Worm (Caenorhabditis elegans): ENCODE measurements around the gene pkc-1.

The pkc-1 gene

DNA sequence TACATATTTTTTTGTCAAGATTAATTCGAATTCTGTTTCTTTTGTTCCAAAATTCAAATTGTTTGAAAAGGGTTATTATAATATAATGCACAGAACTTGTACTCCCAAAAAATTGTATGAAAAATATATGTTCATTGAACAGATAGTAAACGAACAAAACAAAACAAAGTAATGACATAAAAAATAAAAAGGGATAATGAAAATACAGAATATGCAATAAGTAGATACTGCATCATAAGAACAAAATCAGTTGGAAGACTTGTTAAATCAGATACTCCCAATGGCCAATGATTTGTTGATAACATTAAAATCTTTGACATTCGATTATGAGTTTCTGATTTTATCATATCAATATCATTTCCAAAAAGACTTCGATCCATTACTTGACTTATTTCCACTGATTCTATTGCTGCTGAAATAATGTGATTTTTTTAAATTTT, 27.4 kb downstream of the pkc-1 start:
- TF ChIP-seq T22C8.4 (GFP tag; IDR thresholded peaks at IDR 0.05), result no peak
- no peak for TF ChIP-seq flt-1 (GFP tag; IDR thresholded peaks at IDR 0.05)
- no peak for TF ChIP-seq ztf-29 (GFP tag; IDR thresholded peaks at IDR 0.05)
- no peak for TF ChIP-seq med-1 (GFP tag; optimal IDR thresholded peaks at IDR 0.05; ENCODE audit: insufficient read depth)
- no peak for TF ChIP-seq tab-1 (GFP tag; IDR thresholded peaks at IDR 0.05)

DNA sequence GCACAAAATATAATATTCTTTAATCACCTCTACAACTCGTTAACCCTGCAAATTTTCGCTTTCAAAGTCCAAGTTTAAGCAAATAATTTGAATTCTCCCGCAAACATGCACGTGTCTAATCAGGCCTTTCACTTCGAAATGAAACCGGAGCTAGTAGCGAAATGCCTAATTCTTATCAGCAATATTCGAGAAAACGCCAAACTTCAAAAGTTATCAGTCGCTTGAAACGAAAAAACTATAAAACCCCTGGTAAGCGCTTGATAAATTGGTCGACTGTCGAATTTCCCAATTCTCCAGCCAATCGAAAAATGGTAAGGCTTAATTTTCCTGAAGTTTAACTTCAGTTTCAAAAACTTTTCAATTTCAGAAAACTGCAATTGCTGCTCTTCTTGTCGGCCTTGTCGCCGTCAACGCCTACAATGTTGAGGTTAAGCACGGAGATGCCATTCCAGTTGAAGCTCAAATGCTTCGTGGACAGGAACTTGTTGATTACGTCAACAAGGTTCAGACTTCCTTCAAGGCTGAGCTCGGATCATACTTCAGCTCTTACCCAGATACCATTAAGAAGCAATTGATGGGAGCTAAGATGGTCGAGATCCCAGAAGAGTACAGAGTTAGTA, 29.0 kb downstream of the pkc-1 start, which contains the start of gene cpr-9:
Gene cpr-9, plus strand, starts transcription at position 188 of the 620 bp plus-strand sequence.
- no peak for TF ChIP-seq ztf-29 (GFP tag; IDR thresholded peaks at IDR 0.05)
- TF ChIP-seq med-1 (GFP tag; optimal IDR thresholded peaks at IDR 0.05; ENCODE audit: insufficient read depth), result no peak
- no peak for TF ChIP-seq ztf-23 (GFP tag; IDR thresholded peaks at IDR 0.05)
- TF ChIP-seq flt-1 (GFP tag; IDR thresholded peaks at IDR 0.05), result no peak
- TF ChIP-seq cog-1 (tag; optimal IDR thresholded peaks at IDR 0.05), result no peak
- no peak for TF ChIP-seq T22C8.4 (GFP tag; IDR thresholded peaks at IDR 0.05)
- no peak for TF ChIP-seq ref-1 (GFP tag; conservative IDR thresholded peaks at IDR 0.05)
- no peak for TF ChIP-seq klf-2 (GFP tag; conservative IDR thresholded peaks at IDR 0.05)
- no peak for TF ChIP-seq tab-1 (GFP tag; IDR thresholded peaks at IDR 0.05)

DNA sequence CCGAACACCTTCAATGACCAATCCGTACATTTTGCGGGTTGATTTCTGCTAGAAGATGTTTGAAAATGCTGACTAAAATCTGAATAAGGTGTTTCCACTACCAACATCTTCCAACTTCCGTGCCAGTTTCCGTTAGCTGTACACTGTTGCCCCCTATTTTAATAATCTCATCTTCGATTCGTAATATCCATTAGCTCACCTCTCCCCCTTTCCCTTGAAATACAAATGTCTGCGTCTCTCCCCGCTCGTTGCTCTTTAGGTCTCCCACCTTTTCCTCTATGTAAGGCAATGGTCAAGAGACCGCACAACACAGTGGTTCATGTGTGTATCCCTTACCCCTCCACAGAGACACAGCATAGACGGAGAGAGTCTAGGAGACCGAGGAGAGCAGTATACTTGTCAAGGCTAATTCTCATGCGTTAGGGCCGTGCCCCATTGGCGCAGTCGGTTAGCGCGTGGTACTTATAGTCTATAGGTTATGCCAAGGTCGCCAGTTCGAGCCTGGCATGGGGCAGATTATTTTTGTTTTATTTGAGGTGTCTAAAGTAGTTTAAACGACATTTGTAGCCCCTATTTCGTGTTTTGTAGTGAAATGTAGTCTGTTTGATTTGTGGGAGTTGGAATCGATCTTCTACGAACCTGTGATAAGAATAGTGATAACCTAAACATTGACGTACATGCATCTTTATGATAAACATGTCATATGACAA, 30.1 kb downstream of the pkc-1 start, which contains the start of gene gcy-33:
Gene gcy-33, minus strand, starts transcription at position 51 of the 710 bp plus-strand sequence.
- TF ChIP-seq klf-2 (GFP tag; conservative IDR thresholded peaks at IDR 0.05), result peak; percentile 97
- peak; percentile 99 for TF ChIP-seq tab-1 (GFP tag; IDR thresholded peaks at IDR 0.05)
- TF ChIP-seq cog-1 (tag; optimal IDR thresholded peaks at IDR 0.05), result peak; percentile 85
- TF ChIP-seq ref-1 (GFP tag; conservative IDR thresholded peaks at IDR 0.05), result peak; percentile 97
- TF ChIP-seq T22C8.4 (GFP tag; IDR thresholded peaks at IDR 0.05), result peak; percentile 96
- TF ChIP-seq med-1 (GFP tag; optimal IDR thresholded peaks at IDR 0.05; ENCODE audit: insufficient read depth), result peak; percentile 88
- peak; percentile 97 for TF ChIP-seq ztf-23 (GFP tag; IDR thresholded peaks at IDR 0.05)
- TF ChIP-seq ztf-29 (GFP tag; IDR thresholded peaks at IDR 0.05), result peak; percentile 97
- TF ChIP-seq flt-1 (GFP tag; IDR thresholded peaks at IDR 0.05), result peak; percentile 98

DNA sequence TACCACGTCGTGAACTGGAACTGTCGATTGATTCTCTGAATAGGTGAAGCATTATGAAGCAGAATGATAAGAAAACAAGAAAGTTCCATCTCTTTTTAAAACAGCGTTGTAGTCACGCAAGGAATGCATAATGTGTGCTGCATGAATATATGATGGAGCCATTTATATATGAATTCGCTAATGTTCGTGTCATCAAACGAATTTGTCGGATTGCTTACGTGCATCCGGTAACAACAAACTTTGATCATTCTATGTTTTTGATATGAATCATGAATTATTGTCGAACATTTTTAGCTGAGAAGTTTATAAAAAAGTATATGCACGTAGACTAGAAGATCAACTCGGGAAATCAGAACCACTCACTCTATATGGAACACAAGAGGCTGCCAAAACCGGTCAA, 34.6 kb downstream of the pkc-1 start:
- TF ChIP-seq ztf-29 (GFP tag; IDR thresholded peaks at IDR 0.05) (no peak), ref-1 (GFP tag; conservative IDR thresholded peaks at IDR 0.05) (no peak), T22C8.4 (GFP tag; IDR thresholded peaks at IDR 0.05) (no peak), tab-1 (GFP tag; IDR thresholded peaks at IDR 0.05) (no peak), flt-1 (GFP tag; IDR thresholded peaks at IDR 0.05) (no peak), ztf-23 (GFP tag; IDR thresholded peaks at IDR 0.05) (no peak), klf-2 (GFP tag; conservative IDR thresholded peaks at IDR 0.05) (no peak), med-1 (GFP tag; optimal IDR thresholded peaks at IDR 0.05; ENCODE audit: insufficient read depth) (no peak), cog-1 (tag; optimal IDR thresholded peaks at IDR 0.05) (no peak)

DNA sequence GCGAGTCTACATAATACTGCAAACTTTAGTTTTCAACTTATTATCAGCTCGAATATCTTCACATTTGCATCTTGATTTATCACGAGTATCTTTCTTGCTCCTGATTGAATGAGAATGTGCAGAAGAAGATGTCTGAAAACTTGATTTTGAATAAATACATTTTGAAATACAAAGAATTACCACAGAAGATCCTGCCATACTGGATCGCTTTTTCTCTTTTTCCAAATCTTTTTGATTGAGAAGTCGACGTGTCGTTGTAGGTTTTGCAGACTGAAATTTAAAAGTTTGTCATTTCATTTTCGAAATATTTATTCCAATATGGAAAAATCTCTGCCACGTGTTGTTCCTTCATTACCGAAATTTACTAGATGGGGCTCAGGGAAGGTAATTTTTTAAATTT, 36.1 kb downstream of the pkc-1 start, which contains the start of gene C52E4.12:
Gene C52E4.12, plus strand, starts transcription at position 301 of the 400 bp plus-strand sequence.
- TF ChIP-seq med-1 (GFP tag; optimal IDR thresholded peaks at IDR 0.05; ENCODE audit: insufficient read depth) (no peak), flt-1 (GFP tag; IDR thresholded peaks at IDR 0.05) (no peak), T22C8.4 (GFP tag; IDR thresholded peaks at IDR 0.05) (no peak), ztf-23 (GFP tag; IDR thresholded peaks at IDR 0.05) (no peak), klf-2 (GFP tag; conservative IDR thresholded peaks at IDR 0.05) (no peak), ref-1 (GFP tag; conservative IDR thresholded peaks at IDR 0.05) (no peak), ztf-29 (GFP tag; IDR thresholded peaks at IDR 0.05) (no peak), tab-1 (GFP tag; IDR thresholded peaks at IDR 0.05) (no peak), cog-1 (tag; optimal IDR thresholded peaks at IDR 0.05) (no peak)

DNA sequence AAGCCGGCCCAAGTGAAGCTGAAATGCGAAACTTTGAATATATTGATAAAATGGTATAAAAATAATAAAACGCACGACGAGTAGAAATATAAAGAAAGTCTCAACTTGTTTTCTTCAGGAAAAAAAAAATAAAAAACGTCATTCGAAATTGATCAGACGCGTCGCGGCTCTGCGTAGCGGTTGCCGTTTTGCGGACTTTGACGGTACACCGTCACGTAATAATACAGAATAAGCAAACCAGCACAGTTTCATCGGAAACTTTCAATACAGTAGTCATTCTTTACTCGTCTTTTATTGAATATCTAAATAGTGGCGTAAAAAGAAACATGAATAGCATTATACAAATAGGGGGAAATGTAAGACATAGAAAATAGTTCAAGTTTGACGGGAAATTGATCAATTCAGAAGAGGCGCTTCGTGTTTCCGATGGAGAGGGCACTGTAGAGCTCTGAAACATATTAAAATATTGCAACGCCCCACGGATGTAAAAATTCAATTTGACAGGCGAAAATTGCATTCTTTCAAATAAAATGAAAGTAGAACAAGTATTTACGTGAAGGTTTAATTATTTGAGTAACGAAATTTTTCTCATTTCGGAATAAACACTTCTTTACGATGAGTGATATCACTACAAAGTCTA, 38.1 kb downstream of the pkc-1 start, which contains the start of the genes cyl-1 and C52E4.7:
Gene cyl-1, minus strand, starts transcription at position 18 of the 640 bp plus-strand sequence.
Gene C52E4.7, plus strand, starts transcription at position 590 of the 640 bp plus-strand sequence.
- TF ChIP-seq tab-1 (GFP tag; IDR thresholded peaks at IDR 0.05), result no peak
- no peak for TF ChIP-seq med-1 (GFP tag; optimal IDR thresholded peaks at IDR 0.05; ENCODE audit: insufficient read depth)
- no peak for TF ChIP-seq klf-2 (GFP tag; conservative IDR thresholded peaks at IDR 0.05)
- no peak for TF ChIP-seq ztf-23 (GFP tag; IDR thresholded peaks at IDR 0.05)
- no peak for TF ChIP-seq flt-1 (GFP tag; IDR thresholded peaks at IDR 0.05)
- TF ChIP-seq T22C8.4 (GFP tag; IDR thresholded peaks at IDR 0.05), result no peak
- no peak for TF ChIP-seq ref-1 (GFP tag; conservative IDR thresholded peaks at IDR 0.05)
- no peak for TF ChIP-seq ztf-29 (GFP tag; IDR thresholded peaks at IDR 0.05)
- no peak for TF ChIP-seq cog-1 (tag; optimal IDR thresholded peaks at IDR 0.05)

DNA sequence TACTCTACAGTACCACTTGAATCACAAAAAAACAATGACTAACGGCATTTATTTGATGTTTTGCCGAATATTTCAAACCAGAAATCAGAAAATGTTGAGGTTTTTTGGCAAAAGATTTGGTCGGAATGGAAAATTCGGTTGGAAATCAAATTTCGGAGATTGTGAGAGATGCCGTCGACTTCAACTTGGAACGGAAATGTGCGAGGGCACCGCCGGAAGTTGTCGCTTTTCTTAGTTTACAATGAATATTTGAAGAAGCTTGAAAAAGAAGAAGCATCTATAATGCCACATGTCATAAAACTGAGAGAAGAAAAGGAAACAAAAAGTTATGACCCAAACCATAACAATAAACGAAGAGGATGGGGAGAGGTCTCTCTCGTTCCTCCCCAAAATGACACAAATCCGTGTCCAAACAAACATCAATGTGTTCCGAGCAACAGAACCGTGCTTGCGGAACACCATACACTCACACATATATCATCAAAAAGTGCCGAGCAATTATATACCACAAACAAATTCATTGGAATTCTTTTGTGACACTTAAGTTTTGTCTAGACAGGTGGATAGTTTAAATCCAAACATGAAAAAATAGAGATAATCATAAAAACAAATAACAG, 41.3 kb downstream of the pkc-1 start:
- TF ChIP-seq T22C8.4 (GFP tag; IDR thresholded peaks at IDR 0.05), result no peak
- no peak for TF ChIP-seq flt-1 (GFP tag; IDR thresholded peaks at IDR 0.05)

DNA sequence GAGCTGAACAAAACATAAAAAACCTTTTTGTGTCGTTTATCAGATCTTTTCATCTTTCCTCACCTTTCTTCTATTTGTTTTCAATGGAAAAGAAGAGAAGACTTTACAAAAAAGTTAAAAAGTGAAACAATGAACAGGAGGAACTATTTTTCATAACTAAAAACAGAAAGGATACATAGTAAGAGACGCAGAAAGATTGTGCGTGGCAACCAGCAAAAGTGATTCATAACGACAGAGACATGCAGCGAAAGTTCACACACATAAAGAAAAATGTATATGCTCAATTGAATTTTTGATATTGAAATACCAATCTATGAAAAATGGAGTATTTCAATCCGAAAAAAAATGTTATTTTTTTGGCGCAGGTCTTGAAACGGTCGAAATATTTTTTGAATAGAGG, 42.1 kb downstream of the pkc-1 start:
- TF ChIP-seq ztf-23 (GFP tag; IDR thresholded peaks at IDR 0.05) (no peak), cog-1 (tag; optimal IDR thresholded peaks at IDR 0.05) (no peak), tab-1 (GFP tag; IDR thresholded peaks at IDR 0.05) (no peak), T22C8.4 (GFP tag; IDR thresholded peaks at IDR 0.05) (no peak), ref-1 (GFP tag; conservative IDR thresholded peaks at IDR 0.05) (no peak), klf-2 (GFP tag; conservative IDR thresholded peaks at IDR 0.05) (no peak)

Data from whole organism, midembryonic.